Worm (Caenorhabditis elegans) whole organism, L3 larva: Measurements from ENCODE around the gene K10C2.2.

Experiments used
- R02D3.7 ChIP-seq: fragments of 150-350 bp; optimal IDR thresholded peaks from 2 replicates; lab custom pipeline; 2014; ENCODE audit warnings: missing biosample characterization, missing genetic modification characterization
- nhr-237 ChIP-seq: fragments of 150-350 bp; optimal IDR thresholded peaks from 2 replicates; lab custom pipeline; 2014; ENCODE audit warnings: missing biosample characterization, missing genetic modification characterization
- nhr-28 ChIP-seq: fragments of 150-350 bp; optimal IDR thresholded peaks from 2 replicates; lab custom pipeline; 2014; ENCODE audit warnings: missing biosample characterization, missing genetic modification characterization
- nhr-76 ChIP-seq: fragments of 150-350 bp; sonication (generic microtip); optimal IDR thresholded peaks from 5 replicates; lab custom pipeline; 2014; ENCODE audit warnings: missing biosample characterization, missing genetic modification characterization
- pha-4 ChIP-seq: fragments of 150-350 bp; optimal IDR thresholded peaks from 2 replicates; lab custom pipeline; 2014; ENCODE audit warnings: missing biosample characterization, missing genetic modification reagents, missing genetic modification characterization
- skn-1 ChIP-seq: fragments of 150-350 bp; optimal IDR thresholded peaks from 2 replicates; lab custom pipeline; 2014; ENCODE audit warnings: missing biosample characterization, missing genetic modification characterization

DNA sequence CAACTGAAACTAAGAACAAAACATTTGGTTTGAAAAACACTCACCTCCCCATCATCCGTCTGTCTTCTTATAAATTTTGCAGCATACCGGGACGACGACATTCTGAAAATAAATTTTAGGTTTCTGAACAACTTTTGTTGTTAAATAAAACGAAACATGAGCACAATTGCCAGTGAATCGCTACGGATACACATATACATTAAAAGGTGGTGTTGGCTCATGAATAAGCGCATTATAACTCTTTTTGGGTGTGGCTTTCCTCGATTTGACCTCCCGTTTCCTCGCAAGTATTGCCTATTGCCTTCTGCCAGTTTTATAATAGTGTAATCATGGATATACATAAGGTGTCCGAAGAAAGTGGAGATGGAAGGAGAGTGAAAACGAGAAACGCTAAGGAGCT is 42.1 kb downstream of the K10C2.2 start, which contains the start of gene igcm-2:
- no peak for TF ChIP-seq nhr-237 (tag; lab: Kevin White, UChicago)
- no peak for TF ChIP-seq nhr-76 (tag; lab: Kevin White, UChicago)
- TF ChIP-seq pha-4 (tag; lab: Kevin White, UChicago) = no peak
- TF ChIP-seq R02D3.7 (tag; lab: Kevin White, UChicago) = no peak
- TF ChIP-seq skn-1 (tag; lab: Kevin White, UChicago) = no peak
- TF ChIP-seq nhr-28 = no peak
